Worm (Caenorhabditis elegans): ENCODE results near the gene set-12.

- no peak for TF ChIP-seq unc-62 (GFP tag; optimal IDR thresholded peaks at IDR 0.05)
- TF ChIP-seq elt-1 (tag; optimal IDR thresholded peaks at IDR 0.05; ENCODE audit: borderline replicate concordance, insufficient read depth) = no peak
- no peak for TF ChIP-seq unc-39 (tag; optimal IDR thresholded peaks at IDR 0.05)
- no peak for TF ChIP-seq snpc-4 (tag; optimal IDR thresholded peaks at IDR 0.05)
- no peak for TF ChIP-seq pha-4 (tag; optimal IDR thresholded peaks at IDR 0.05)
- TF ChIP-seq ceh-83 (GFP tag; optimal IDR thresholded peaks at IDR 0.05) = no peak
- TF ChIP-seq nhr-237 (tag; optimal IDR thresholded peaks at IDR 0.05) = no peak
- TF ChIP-seq lin-32 (GFP tag; optimal IDR thresholded peaks at IDR 0.05) = no peak
- no peak for TF ChIP-seq ces-1 (GFP tag; optimal IDR thresholded peaks at IDR 0.05)
- TF ChIP-seq elt-3 (tag; optimal IDR thresholded peaks at IDR 0.05) = no peak
- no peak for TF ChIP-seq M03D4.4 (tag; optimal IDR thresholded peaks at IDR 0.05)
- TF ChIP-seq nhr-12 (tag; optimal IDR thresholded peaks at IDR 0.05) = no peak
These were observed 10.5 kb downstream of the set-12 start, which contains the start of gene spp-14 for ce11 chrX:7725615-7726014.

Measured in whole organism, mixed stage, embryonic.